Fruit fly (Drosophila melanogaster): Measurements from ENCODE around the gene Zmynd8.

Gene Zmynd8

dm6 chr3R:31717299-31718167 lies 48.3 kb downstream of the Zmynd8 start (continued):
- no peak for TF ChIP-seq ac (GFP tag; optimal IDR thresholded peaks at IDR 0.05)
- TF ChIP-seq CG7357 (GFP tag; IDR thresholded peaks at IDR 0.05) = peak; percentile 54; the same call in 2 of the 3 replicates
- TF ChIP-seq disco-r (GFP tag; optimal IDR thresholded peaks at IDR 0.05) = peak; percentile 45
- TF ChIP-seq Dip2 (GFP tag; IDR thresholded peaks at IDR 0.05) = no peak
- TF ChIP-seq ro (GFP tag; IDR thresholded peaks at IDR 0.05) = no peak
- no peak for TF ChIP-seq CG16779 (GFP tag; IDR thresholded peaks at IDR 0.05)
- TF ChIP-seq CG4282 (GFP tag; optimal IDR thresholded peaks at IDR 0.05) = no peak
- no peak for TF ChIP-seq D (optimal IDR thresholded peaks at IDR 0.05)
- TF ChIP-seq D (GFP tag; optimal IDR thresholded peaks at IDR 0.05) = peak; percentile 18
- peak; percentile 77 for TF ChIP-seq CG17361 (GFP tag; IDR thresholded peaks at IDR 0.05)
- TF ChIP-seq Oli (tag; optimal IDR thresholded peaks at IDR 0.05) = peak; percentile 74
- no peak for TF ChIP-seq CG15696 (tag; optimal IDR thresholded peaks at IDR 0.05)
- TF ChIP-seq Poxn (GFP tag; IDR thresholded peaks at IDR 0.05) = no peak
- TF ChIP-seq tx (GFP tag; optimal IDR thresholded peaks at IDR 0.05) = peak; percentile 59
- no peak for TF ChIP-seq hb (GFP tag; IDR thresholded peaks at IDR 0.05; ENCODE audit: partially characterized antibody)
- TF ChIP-seq ci (GFP tag; IDR thresholded peaks at IDR 0.05) = peak; percentile 50; the same call in 2 of the 3 replicates
- peak; percentile 73 for TF ChIP-seq shn (GFP tag; optimal IDR thresholded peaks at IDR 0.05)
- no peak for TF ChIP-seq CG4730 (GFP tag; IDR thresholded peaks at IDR 0.05)
- no peak for TF ChIP-seq danr (GFP tag; IDR thresholded peaks at IDR 0.05)
- TF ChIP-seq Eip74EF (GFP tag; optimal IDR thresholded peaks at IDR 0.05) = peak in 1 of 2 experiments; percentile 38
- TF ChIP-seq CG10959 (GFP tag; IDR thresholded peaks at IDR 0.05) = no peak
- no peak for TF ChIP-seq crp (GFP tag; optimal IDR thresholded peaks at IDR 0.05)
- no peak for TF ChIP-seq CG3065 (GFP tag; optimal IDR thresholded peaks at IDR 0.05)
- TF ChIP-seq CG2116 (GFP tag; optimal IDR thresholded peaks at IDR 0.05) = no peak
- TF ChIP-seq Sry-δ (GFP tag; optimal IDR thresholded peaks at IDR 0.05) = peak; percentile 9
- peak; percentile 18 for TF ChIP-seq Nf-YC (tag; optimal IDR thresholded peaks at IDR 0.05)
- TF ChIP-seq CG2129 (GFP tag; IDR thresholded peaks at IDR 0.05; ENCODE audit: partially characterized antibody) = no peak
- TF ChIP-seq sug (tag; optimal IDR thresholded peaks at IDR 0.05) = peak; percentile 31
- TF ChIP-seq CG9437 (GFP tag; optimal IDR thresholded peaks at IDR 0.05) = peak; percentile 51
- peak; percentile 45; the same call in 1 of the 3 replicates for TF ChIP-seq sr (GFP tag; IDR thresholded peaks at IDR 0.05)
- no peak for TF ChIP-seq mirr (GFP tag; optimal IDR thresholded peaks at IDR 0.05)
- no peak for TF ChIP-seq CG16813 (GFP tag; IDR thresholded peaks at IDR 0.05; ENCODE audit: partially characterized antibody)
- TF ChIP-seq Dek (tag; optimal IDR thresholded peaks at IDR 0.05) = peak; percentile 14
- no peak for TF ChIP-seq gcm (GFP tag; optimal IDR thresholded peaks at IDR 0.05)
- TF ChIP-seq CG6854 (GFP tag; optimal IDR thresholded peaks at IDR 0.05) = peak; percentile 30
- no peak for TF ChIP-seq CG18476 (GFP tag; optimal IDR thresholded peaks at IDR 0.05)
- TF ChIP-seq maf-S (GFP tag; optimal IDR thresholded peaks at IDR 0.05) = peak; percentile 27
- peak; percentile 74 for TF ChIP-seq CoRest (tag; optimal IDR thresholded peaks at IDR 0.05)
- TF ChIP-seq dimm (GFP tag; IDR thresholded peaks at IDR 0.05) = no peak
- TF ChIP-seq CG15073 (GFP tag; optimal IDR thresholded peaks at IDR 0.05) = no peak
- TF ChIP-seq pnt (GFP tag; optimal IDR thresholded peaks at IDR 0.05) = peak; percentile 39
- peak; percentile 53; the same call in 2 of the 3 replicates for TF ChIP-seq croc (GFP tag; conservative IDR thresholded peaks at IDR 0.05)
- no peak for TF ChIP-seq unc-4 (GFP tag; IDR thresholded peaks at IDR 0.05; ENCODE audit: partially characterized antibody)
- peak; percentile 47 for TF ChIP-seq kay (GFP tag; optimal IDR thresholded peaks at IDR 0.05)
- peak; percentile 80; the same call in 2 of the 3 replicates for TF ChIP-seq dysf (GFP tag; IDR thresholded peaks at IDR 0.05)
- no peak for TF ChIP-seq CG7963 (GFP tag; IDR thresholded peaks at IDR 0.05; ENCODE audit: partially characterized antibody)
- peak; percentile 79 for TF ChIP-seq Adf1 (GFP tag; IDR thresholded peaks at IDR 0.05)
- TF ChIP-seq CG11085 (GFP tag; IDR thresholded peaks at IDR 0.05) = no peak
- TF ChIP-seq Atf6 (GFP tag; IDR thresholded peaks at IDR 0.05) = peak; percentile 38; the same call in 1 of the 2 replicates

Measured in whole organism, embryonic.